Fruit fly (Drosophila melanogaster): ENCODE measurements around the gene CG10738.

Gene CG10738

dm6 chr3L:13450177-13450793, at the start of gene CG10738, which contains the start of gene JMJD7 (continued):
- TF ChIP-seq CG34406 (GFP tag; optimal IDR thresholded peaks at IDR 0.05) = no peak
- TF ChIP-seq CG8119 (GFP tag; IDR thresholded peaks at IDR 0.05) = peak; percentile 38; the same call in 2 of the 3 replicates
- no peak for TF ChIP-seq CG16779 (tag; optimal IDR thresholded peaks at IDR 0.05)
- peak; percentile 42 for TF ChIP-seq CG32006 (GFP tag; optimal IDR thresholded peaks at IDR 0.05)
- peak; percentile 81 for TF ChIP-seq svp (GFP tag)
- peak; percentile 52 for TF ChIP-seq net (GFP tag; optimal IDR thresholded peaks at IDR 0.05)
- TF ChIP-seq Ets96B (tag; optimal IDR thresholded peaks at IDR 0.05) = peak; percentile 40
- peak; percentile 29 for TF ChIP-seq CG6792 (GFP tag; optimal IDR thresholded peaks at IDR 0.05)
- peak; percentile 42 for TF ChIP-seq achi (GFP tag; optimal IDR thresholded peaks at IDR 0.05)

dm6 chr3L:13400872-13401418, 49.6 kb upstream of the CG10738 start, which contains the start of gene sens:
sens (minus strand) TSS chr3L:13401125.
- TF ChIP-seq acj6 (GFP tag; optimal IDR thresholded peaks at IDR 0.05) = no peak
- TF ChIP-seq svp (GFP tag) = no peak
- TF ChIP-seq Smox (GFP tag; optimal IDR thresholded peaks at IDR 0.05) = no peak
- peak; percentile 13 for TF ChIP-seq Eip78C (GFP tag)
- TF ChIP-seq Hr38 (GFP tag; optimal IDR thresholded peaks at IDR 0.05) = no peak
- TF ChIP-seq fd85E (GFP tag; optimal IDR thresholded peaks at IDR 0.05) = no peak
- no peak for TF ChIP-seq Sox14 (GFP tag; optimal IDR thresholded peaks at IDR 0.05)
- no peak for TF ChIP-seq CG3919 (GFP tag; optimal IDR thresholded peaks at IDR 0.05)
- no peak for TF ChIP-seq CG7368 (GFP tag; optimal IDR thresholded peaks at IDR 0.05)
- TF ChIP-seq ss (GFP tag; optimal IDR thresholded peaks at IDR 0.05) = peak; percentile 33 to 39
- TF ChIP-seq CG31627 (GFP tag; optimal IDR thresholded peaks at IDR 0.05) = no peak
- peak; percentile 6 for TF ChIP-seq Sox102F (GFP tag; optimal IDR thresholded peaks at IDR 0.05)
- no peak for TF ChIP-seq CG8319 (GFP tag; optimal IDR thresholded peaks at IDR 0.05)
- no peak for TF ChIP-seq Hr39 (GFP tag; optimal IDR thresholded peaks at IDR 0.05)
- no peak for TF ChIP-seq net (GFP tag; optimal IDR thresholded peaks at IDR 0.05)
- TF ChIP-seq CG6163 (GFP tag; IDR thresholded peaks at IDR 0.05) = 0 out of 3 replicates have a peak, but pooled peaks have one; percentile 40
- TF ChIP-seq fkh (GFP tag; optimal IDR thresholded peaks at IDR 0.05) = peak; percentile 16
- TF ChIP-seq spab (GFP tag; optimal IDR thresholded peaks at IDR 0.05) = no peak
- no peak for TF ChIP-seq CG6808 (GFP tag; optimal IDR thresholded peaks at IDR 0.05)
- no peak for TF ChIP-seq Blimp-1 (GFP tag; optimal IDR thresholded peaks at IDR 0.05)
- TF ChIP-seq OdsH (GFP tag; optimal IDR thresholded peaks at IDR 0.05) = no peak
- TF ChIP-seq esn (GFP tag; optimal IDR thresholded peaks at IDR 0.05) = peak; percentile 35
- no peak for TF ChIP-seq cyc (GFP tag; optimal IDR thresholded peaks at IDR 0.05)
- no peak for TF ChIP-seq eg (GFP tag; IDR thresholded peaks at IDR 0.05)
- TF ChIP-seq CG1621 (tag; optimal IDR thresholded peaks at IDR 0.05) = no peak
- no peak for TF ChIP-seq pdm3 (GFP tag; optimal IDR thresholded peaks at IDR 0.05)
- TF ChIP-seq CG9139 (GFP tag; optimal IDR thresholded peaks at IDR 0.05) = peak; percentile 6
- TF ChIP-seq CG11762 (GFP tag; optimal IDR thresholded peaks at IDR 0.05; ENCODE audit: insufficient read depth) = no peak
- no peak for TF ChIP-seq Gug (GFP tag; IDR thresholded peaks at IDR 0.05)
- TF ChIP-seq CG15336 (GFP tag; IDR thresholded peaks at IDR 0.05) = no peak
- peak; percentile 8 for TF ChIP-seq topi (GFP tag; optimal IDR thresholded peaks at IDR 0.05)
- TF ChIP-seq CG6854 (GFP tag; optimal IDR thresholded peaks at IDR 0.05) = peak; percentile 23
- no peak for TF ChIP-seq lz (GFP tag; optimal IDR thresholded peaks at IDR 0.05)
